Worm (Caenorhabditis elegans) whole organism, L1 larva: ENCODE results near the gene sec-61.A.
"Not testable (repeated sequence)": the region's sequence is repeated elsewhere in the genome, so short reads cannot be mapped to it uniquely, and the experiment has no call there.

Experiments used
- C16A3.4 ChIP-seq: fragments of 150-350 bp; optimal IDR thresholded peaks from 2 replicates; lab custom pipeline; 2014; ENCODE audit warnings: missing biosample characterization, missing genetic modification characterization
- F16B12.6 ChIP-seq: fragments of 150-350 bp; optimal IDR thresholded peaks from 2 replicates; lab custom pipeline; 2014; ENCODE audit warnings: missing biosample characterization, missing genetic modification characterization
- aha-1 ChIP-seq: fragments of 150-350 bp; optimal IDR thresholded peaks from 2 replicates; lab custom pipeline; 2014; ENCODE audit warnings: missing biosample characterization, missing genetic modification characterization
- alr-1 ChIP-seq: fragments of 200-800 bp; sonication (Bioruptor generic); optimal IDR thresholded peaks from 2 replicates; lab custom pipeline; 2018; ENCODE audit warnings: borderline replicate concordance, mild to moderate bottlenecking, missing genetic modification characterization, missing compliant biosample characterization
- aly-2 ChIP-seq: fragments of 150-350 bp; optimal IDR thresholded peaks from 2 replicates; lab custom pipeline; 2014; ENCODE audit warnings: missing biosample characterization, missing genetic modification characterization
- ceh-63 ChIP-seq: fragments of 200-800 bp; sonication (Bioruptor generic); optimal IDR thresholded peaks from 2 replicates; lab custom pipeline; 2018; ENCODE audit warnings: mild to moderate bottlenecking, missing genetic modification characterization, missing compliant biosample characterization
- ceh-8 ChIP-seq: fragments of 200-800 bp; sonication (Bioruptor generic); optimal IDR thresholded peaks from 2 replicates; lab custom pipeline; 2018; ENCODE audit warnings: mild to moderate bottlenecking, missing genetic modification characterization, moderate library complexity, missing compliant biosample characterization
- ceh-88 ChIP-seq: fragments of 200-800 bp; sonication (Bioruptor generic); IDR thresholded peaks from 2 replicates; pipeline ENCODE4 v1.3.6; 2022; ENCODE audit warnings: missing genetic modification characterization, missing compliant biosample characterization
- ces-1 ChIP-seq: fragments of 150-350 bp; optimal IDR thresholded peaks from 2 replicates; lab custom pipeline; 2014; ENCODE audit warnings: missing biosample characterization, missing genetic modification reagents, missing genetic modification characterization
- dpl-1 ChIP-seq, 3 experiments: fragments of 150-350 bp in 2 of 3; sonication (generic microtip) in 1 of 3; optimal IDR thresholded peaks; 2 replicates each; lab custom pipeline; 2014 to 2017; ENCODE audit warnings: missing biosample characterization in 3 of 3, missing genetic modification characterization in 3 of 3, missing genetic modification reagents in 3 of 3
- efl-1 ChIP-seq, 4 experiments: fragments of 150-350 bp; optimal IDR thresholded peaks in 3 of 4; peaks in 1 of 4; 1 replicate in 1 of 4; 2 replicates in 3 of 4; lab custom pipeline; 2014; ENCODE audit warnings: missing biosample characterization in 2 of 4, missing genetic modification characterization in 2 of 4, missing genetic modification reagents in 2 of 4
- egl-27 ChIP-seq, 2 experiments: fragments of 150-350 bp in 1 of 2; sonication (generic microtip); optimal IDR thresholded peaks; 3 replicates each; lab custom pipeline; 2017 to 2018; ENCODE audit warnings: missing biosample characterization in 2 of 2, missing genetic modification characterization in 2 of 2, missing genetic modification reagents in 2 of 2
- elt-2 ChIP-seq: sonication (generic microtip); optimal IDR thresholded peaks from 2 replicates; lab custom pipeline; 2016; ENCODE audit warnings: missing genetic modification characterization, mild to moderate bottlenecking, inconsistent platforms, missing compliant biosample characterization, missing genetic modification reagents
- elt-3 ChIP-seq, 6 experiments: fragments of 150-350 bp in 1 of 6; sonication (generic microtip); optimal IDR thresholded peaks; 2 replicates each; lab custom pipeline; 2017 to 2018; ENCODE audit warnings: missing biosample characterization in 6 of 6, missing genetic modification characterization in 6 of 6, inconsistent platforms in 1 of 6
- fkh-10 ChIP-seq: sonication (generic microtip); optimal IDR thresholded peaks from 2 replicates; lab custom pipeline; 2017; ENCODE audit warnings: missing biosample characterization, missing genetic modification reagents, missing genetic modification characterization
- fkh-4 ChIP-seq: sonication (generic microtip); optimal IDR thresholded peaks from 2 replicates; lab custom pipeline; 2016; ENCODE audit warnings: missing compliant biosample characterization, missing genetic modification characterization, borderline replicate concordance
- fkh-8 ChIP-seq: sonication (generic microtip); optimal IDR thresholded peaks from 2 replicates; lab custom pipeline; 2016; ENCODE audit warnings: mild to moderate bottlenecking, missing genetic modification characterization, missing compliant biosample characterization
- irx-1 ChIP-seq: sonication (generic microtip); optimal IDR thresholded peaks from 2 replicates; lab custom pipeline; 2016; ENCODE audit warnings: missing genetic modification characterization, missing compliant biosample characterization
- lin-14 ChIP-seq: fragments of 200-800 bp; sonication (Bioruptor generic); optimal IDR thresholded peaks from 2 replicates; lab custom pipeline; 2018; ENCODE audit warnings: mild to moderate bottlenecking, missing genetic modification characterization, moderate library complexity, missing compliant biosample characterization
- nhr-12 ChIP-seq: sonication (generic microtip); optimal IDR thresholded peaks from 2 replicates; lab custom pipeline; 2017; ENCODE audit warnings: missing biosample characterization, missing genetic modification characterization
- nhr-20 ChIP-seq: sonication (generic microtip); optimal IDR thresholded peaks from 2 replicates; lab custom pipeline; 2016; ENCODE audit warnings: mild to moderate bottlenecking, missing genetic modification characterization, missing compliant biosample characterization
- nhr-77 ChIP-seq: fragments of 150-350 bp; optimal IDR thresholded peaks from 2 replicates; lab custom pipeline; 2014; ENCODE audit warnings: missing biosample characterization, missing genetic modification characterization
- nhr-84 ChIP-seq: sonication (generic microtip); optimal IDR thresholded peaks from 2 replicates; lab custom pipeline; 2017; ENCODE audit warnings: missing biosample characterization, missing genetic modification characterization
- rnt-1 ChIP-seq: sonication (generic microtip); optimal IDR thresholded peaks from 2 replicates; lab custom pipeline; 2016; ENCODE audit warnings: mild to moderate bottlenecking, missing genetic modification characterization, moderate library complexity, missing compliant biosample characterization
- sox-4 ChIP-seq: sonication (generic microtip); optimal IDR thresholded peaks from 2 replicates; lab custom pipeline; 2016; ENCODE audit warnings: missing genetic modification characterization, missing compliant biosample characterization
- swsn-7 ChIP-seq: sonication (generic microtip); optimal IDR thresholded peaks from 2 replicates; lab custom pipeline; 2016; ENCODE audit warnings: missing genetic modification characterization, missing compliant biosample characterization
- unc-30 ChIP-seq: sonication (generic microtip); optimal IDR thresholded peaks from 2 replicates; lab custom pipeline; 2017; ENCODE audit warnings: missing biosample characterization, missing genetic modification characterization
- unc-86 ChIP-seq: sonication (generic microtip); optimal IDR thresholded peaks from 2 replicates; lab custom pipeline; 2016; ENCODE audit warnings: missing genetic modification characterization, missing compliant biosample characterization
- vab-15 ChIP-seq: sonication (generic microtip); optimal IDR thresholded peaks from 2 replicates; lab custom pipeline; 2017; ENCODE audit warnings: missing genotype, mild to moderate bottlenecking, missing genetic modification characterization, missing compliant biosample characterization
- ztf-11 ChIP-seq, 2 experiments: sonication (generic microtip); optimal IDR thresholded peaks; 2 replicates each; lab custom pipeline; 2016 to 2017; ENCODE audit warnings: missing genetic modification characterization in 2 of 2, missing biosample characterization in 1 of 2, missing compliant biosample characterization in 1 of 2

The sec-61.A gene

DNA sequence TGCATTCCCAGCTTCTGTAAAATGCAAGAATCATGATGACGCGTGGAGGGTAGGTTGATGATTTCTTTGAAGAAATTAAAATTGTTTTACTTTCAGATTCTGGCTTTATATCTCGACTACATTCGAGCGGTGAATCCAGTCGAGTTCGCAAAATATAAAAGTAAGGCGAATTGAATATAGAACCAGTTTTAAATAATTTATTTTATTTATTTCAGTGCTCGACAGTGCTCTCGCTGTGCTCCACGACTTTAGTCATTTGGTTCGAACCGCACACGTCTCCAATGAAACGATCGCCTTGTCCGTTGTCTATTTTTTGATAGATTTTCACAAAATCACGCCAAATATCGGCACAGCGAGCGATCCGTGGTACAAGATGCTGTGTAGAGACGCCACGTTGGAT is 42.9 kb downstream of the sec-61.A start, which contains the start of gene Y57G11C.1130:
Gene Y57G11C.1130, plus strand, starts transcription at position 301 of the 400 bp plus-strand sequence.
- TF ChIP-seq F16B12.6 (tag; lab: Kevin White, UChicago) (no peak), nhr-84 (tag; lab: Kevin White, UChicago) (no peak), unc-30 (tag; lab: Kevin White, UChicago) (no peak), ceh-63 (GFP tag; lab: Kevin White, UChicago) (no peak), sox-4 (tag; lab: Kevin White, UChicago) (no peak), fkh-8 (tag; lab: Kevin White, UChicago) (no peak), irx-1 (no peak), aha-1 (tag; lab: Kevin White, UChicago) (no peak), ceh-88 (no peak), swsn-7 (tag; lab: Kevin White, UChicago) (no peak), nhr-12 (tag; lab: Kevin White, UChicago) (no peak)

DNA sequence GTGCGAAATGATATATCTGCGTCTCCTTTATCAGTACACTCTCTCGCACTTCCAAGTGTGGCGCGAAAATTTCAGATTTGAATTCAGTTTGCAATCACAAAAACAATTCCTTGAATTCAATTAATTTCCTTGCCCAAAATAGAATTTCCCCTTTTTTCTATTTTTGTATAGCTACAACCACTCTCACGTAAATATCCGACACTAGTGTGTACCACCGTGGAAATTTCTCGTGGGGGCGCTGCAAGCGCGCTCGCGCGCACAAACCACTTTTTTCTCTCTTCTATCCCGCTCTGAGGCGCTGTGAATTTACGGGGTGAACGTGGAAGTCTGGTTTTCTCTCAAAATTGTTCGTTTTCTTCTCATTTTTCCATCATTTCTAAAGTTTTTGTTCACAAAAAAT is 43.5 kb downstream of the sec-61.A start, which contains the start of gene Y57G11C.8:
Gene Y57G11C.8, plus strand, starts transcription at position 301 of the 400 bp plus-strand sequence.
- TF ChIP-seq elt-3 (tag; optimal IDR thresholded peaks at IDR 0.05; lab: Kevin White, UChicago), result no peak
- no peak for TF ChIP-seq ceh-8 (GFP tag; lab: Kevin White, UChicago)
- TF ChIP-seq nhr-20, result no peak
- TF ChIP-seq fkh-10 (GFP tag; lab: Kevin White, UChicago), result no peak
- TF ChIP-seq vab-15 (tag; lab: Kevin White, UChicago), result no peak
- no peak for TF ChIP-seq rnt-1
- no peak for TF ChIP-seq lin-14
- TF ChIP-seq nhr-12 (tag; lab: Kevin White, UChicago), result no peak
- no peak for TF ChIP-seq ztf-11 (tag; optimal IDR thresholded peaks at IDR 0.05; lab: Kevin White, UChicago)
- TF ChIP-seq elt-2, result no peak
- no peak for TF ChIP-seq nhr-77
- TF ChIP-seq C16A3.4 (tag; lab: Kevin White, UChicago), result no peak
- TF ChIP-seq aly-2 (tag; lab: Kevin White, UChicago), result no peak
- TF ChIP-seq egl-27 (tag; optimal IDR thresholded peaks at IDR 0.05; lab: Kevin White, UChicago), result no peak

ce11 chrIV:14780566-14780965 is 44.5 kb downstream of the sec-61.A start:
- peak in 1 of 2 experiments; percentile 29 for TF ChIP-seq efl-1 (optimal IDR thresholded peaks at IDR 0.05; lab: Kevin White, UChicago)
- peak in 1 of 2 experiments; percentile 8 for TF ChIP-seq efl-1 (GFP tag; optimal IDR thresholded peaks at IDR 0.05 in 1 of 2; lab: Kevin White, UChicago)

- not testable (repeated sequence) for TF ChIP-seq fkh-4, aha-1, unc-86 (tag; lab: Kevin White, UChicago)
Observed at ce11 chrIV:14774454-14774853, 50.6 kb downstream of the sec-61.A start, which contains the start of gene Y57G11C.51. Gene Y57G11C.51, minus strand, starts transcription at chrIV:14774554.

- no peak for TF ChIP-seq alr-1
- TF ChIP-seq dpl-1 (GFP tag; optimal IDR thresholded peaks at IDR 0.05; lab: Kevin White, UChicago), result peak in 1 of 3 experiments; percentile 10
- TF ChIP-seq ces-1, result no peak
- TF ChIP-seq efl-1 (optimal IDR thresholded peaks at IDR 0.05; lab: Kevin White, UChicago), result no peak
- peak in 1 of 2 experiments; percentile 60 for TF ChIP-seq efl-1 (GFP tag; optimal IDR thresholded peaks at IDR 0.05 in 1 of 2; lab: Kevin White, UChicago)
- peak; percentile 68 for TF ChIP-seq unc-86 (tag; lab: Kevin White, UChicago)
Observed at ce11 chrIV:14773280-14774071, 51.6 kb downstream of the sec-61.A start, which contains the start of gene Y57G11C.36. Gene Y57G11C.36, minus strand, starts transcription at chrIV:14773781.
